Fruit fly (Drosophila melanogaster) S2 (cell line): ENCODE measurements around the gene BBIP1.

Experiments used
- CG8478 ChIP-seq: fragments of >200 bp; optimal IDR thresholded peaks from 2 replicates; lab custom pipeline; 2018
- CTCF ChIP-seq, 2 experiments: fragments of >200 bp; optimal IDR thresholded peaks; 2 replicates each; lab custom pipeline; 2018

DNA sequence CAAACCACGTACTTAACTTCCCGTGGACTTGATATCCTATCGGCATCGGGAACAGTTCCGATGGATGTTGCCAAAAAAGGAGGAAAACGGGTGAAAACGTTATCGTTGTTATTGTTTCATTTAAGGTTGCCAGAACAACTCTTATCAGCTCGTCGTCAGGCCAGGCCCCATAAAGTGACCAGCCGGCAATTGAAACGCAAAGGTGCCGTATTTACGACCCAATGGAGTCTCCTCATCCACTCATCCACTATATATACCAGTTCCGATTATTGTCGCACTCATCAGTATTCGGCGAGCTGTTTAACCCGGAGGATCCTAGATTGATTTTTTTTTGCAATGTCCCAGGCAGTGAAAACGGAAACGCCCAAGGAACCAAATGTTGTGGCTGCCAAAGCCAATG is 39.1 kb upstream of the BBIP1 start, which contains the start of gene Srr:
- TF ChIP-seq CG8478 (lab: Kevin White, UChicago) (no peak), CTCF (optimal IDR thresholded peaks at IDR 0.05; lab: Kevin White, UChicago) (no peak)
